Worm (Caenorhabditis elegans) whole organism, L1 larva: ENCODE measurements around the gene C47E12.12.
A peak's percentile ranks its signal among the peaks of the same experiment; 100 is the strongest.

Experiments used
- C04F5.9 ChIP-seq: sonication (generic microtip); optimal IDR thresholded peaks from 2 replicates; lab custom pipeline; 2016; ENCODE audit warnings: missing genetic modification characterization, missing compliant biosample characterization
- C34B4.2 ChIP-seq: sonication (generic microtip); optimal IDR thresholded peaks from 2 replicates; lab custom pipeline; 2017; ENCODE audit warnings: mild to moderate bottlenecking, missing genetic modification characterization, missing compliant biosample characterization
- F16B12.6 ChIP-seq: fragments of 150-350 bp; optimal IDR thresholded peaks from 2 replicates; lab custom pipeline; 2014; ENCODE audit warnings: missing biosample characterization, missing genetic modification characterization
- aha-1 ChIP-seq: fragments of 150-350 bp; optimal IDR thresholded peaks from 2 replicates; lab custom pipeline; 2014; ENCODE audit warnings: missing biosample characterization, missing genetic modification characterization
- alr-1 ChIP-seq: fragments of 200-800 bp; sonication (Bioruptor generic); optimal IDR thresholded peaks from 2 replicates; lab custom pipeline; 2018; ENCODE audit warnings: borderline replicate concordance, mild to moderate bottlenecking, missing genetic modification characterization, missing compliant biosample characterization
- aly-2 ChIP-seq: fragments of 150-350 bp; optimal IDR thresholded peaks from 2 replicates; lab custom pipeline; 2014; ENCODE audit warnings: missing biosample characterization, missing genetic modification characterization
- ceh-63 ChIP-seq: fragments of 200-800 bp; sonication (Bioruptor generic); optimal IDR thresholded peaks from 2 replicates; lab custom pipeline; 2018; ENCODE audit warnings: mild to moderate bottlenecking, missing genetic modification characterization, missing compliant biosample characterization
- ceh-8 ChIP-seq: fragments of 200-800 bp; sonication (Bioruptor generic); optimal IDR thresholded peaks from 2 replicates; lab custom pipeline; 2018; ENCODE audit warnings: mild to moderate bottlenecking, missing genetic modification characterization, moderate library complexity, missing compliant biosample characterization
- ces-1 ChIP-seq: fragments of 150-350 bp; optimal IDR thresholded peaks from 2 replicates; lab custom pipeline; 2014; ENCODE audit warnings: missing biosample characterization, missing genetic modification reagents, missing genetic modification characterization
- dpl-1 ChIP-seq, 3 experiments: fragments of 150-350 bp in 2 of 3; sonication (generic microtip) in 1 of 3; optimal IDR thresholded peaks; 2 replicates each; lab custom pipeline; 2014 to 2017; ENCODE audit warnings: missing biosample characterization in 3 of 3, missing genetic modification characterization in 3 of 3, missing genetic modification reagents in 3 of 3
- dsc-1 ChIP-seq: sonication (generic microtip); optimal IDR thresholded peaks from 2 replicates; lab custom pipeline; 2016; ENCODE audit warnings: mild to moderate bottlenecking, missing genetic modification characterization, missing compliant biosample characterization
- efl-3 ChIP-seq: fragments of 200-800 bp; sonication (Bioruptor generic); optimal IDR thresholded peaks from 2 replicates; lab custom pipeline; 2018; ENCODE audit warnings: mild to moderate bottlenecking, missing genetic modification characterization, missing compliant biosample characterization
- egl-13 ChIP-seq: sonication (generic microtip); optimal IDR thresholded peaks from 2 replicates; lab custom pipeline; 2016; ENCODE audit warnings: missing genotype, missing genetic modification reagents, missing genetic modification characterization, missing compliant biosample characterization
- egl-27 ChIP-seq, 2 experiments: fragments of 150-350 bp in 1 of 2; sonication (generic microtip); optimal IDR thresholded peaks; 3 replicates each; lab custom pipeline; 2017 to 2018; ENCODE audit warnings: missing biosample characterization in 2 of 2, missing genetic modification characterization in 2 of 2, missing genetic modification reagents in 2 of 2
- elt-2 ChIP-seq: sonication (generic microtip); optimal IDR thresholded peaks from 2 replicates; lab custom pipeline; 2016; ENCODE audit warnings: missing genetic modification characterization, mild to moderate bottlenecking, inconsistent platforms, missing compliant biosample characterization, missing genetic modification reagents
- ets-5 ChIP-seq: fragments of 200-800 bp; sonication (Bioruptor generic); IDR thresholded peaks from 2 replicates; pipeline ENCODE4 v1.3.6; 2022; ENCODE audit warnings: missing genetic modification characterization, missing compliant biosample characterization
- fkh-4 ChIP-seq: sonication (generic microtip); optimal IDR thresholded peaks from 2 replicates; lab custom pipeline; 2016; ENCODE audit warnings: missing compliant biosample characterization, missing genetic modification characterization, borderline replicate concordance
- fkh-8 ChIP-seq: sonication (generic microtip); optimal IDR thresholded peaks from 2 replicates; lab custom pipeline; 2016; ENCODE audit warnings: mild to moderate bottlenecking, missing genetic modification characterization, missing compliant biosample characterization
- fos-1 ChIP-seq: fragments of 150-350 bp; optimal IDR thresholded peaks from 2 replicates; lab custom pipeline; 2014; ENCODE audit warnings: missing biosample characterization, missing genetic modification characterization
- hlh-17 ChIP-seq: fragments of 200-800 bp; sonication (Bioruptor generic); optimal IDR thresholded peaks from 2 replicates; lab custom pipeline; 2018; ENCODE audit warnings: missing genetic modification characterization, mild to moderate bottlenecking, missing compliant biosample characterization, moderate library complexity, borderline replicate concordance
- lin-13 ChIP-seq: fragments of 150-350 bp; optimal IDR thresholded peaks from 2 replicates; lab custom pipeline; 2014; ENCODE audit warnings: missing biosample characterization, missing genetic modification reagents, missing genetic modification characterization
- lin-14 ChIP-seq: fragments of 200-800 bp; sonication (Bioruptor generic); optimal IDR thresholded peaks from 2 replicates; lab custom pipeline; 2018; ENCODE audit warnings: mild to moderate bottlenecking, missing genetic modification characterization, moderate library complexity, missing compliant biosample characterization
- lin-15B ChIP-seq: fragments of 150-350 bp; sonication (generic microtip); optimal IDR thresholded peaks from 3 replicates; lab custom pipeline; 2014; ENCODE audit warnings: missing biosample characterization, missing genetic modification characterization
- lin-39 ChIP-seq: fragments of 150-350 bp; optimal IDR thresholded peaks from 2 replicates; lab custom pipeline; 2014; ENCODE audit warnings: missing biosample characterization, missing genetic modification reagents, missing genetic modification characterization
- lir-3 ChIP-seq: sonication (generic microtip); optimal IDR thresholded peaks from 2 replicates; lab custom pipeline; 2016; ENCODE audit warnings: mild to moderate bottlenecking, missing genetic modification characterization, moderate library complexity, missing compliant biosample characterization; ENCODE audit not compliant: poor library complexity
- mdl-1 ChIP-seq, 2 experiments: fragments of 150-350 bp; optimal IDR thresholded peaks; 2 replicates each; lab custom pipeline; 2014 to 2017; ENCODE audit warnings: missing biosample characterization in 2 of 2, missing genetic modification characterization in 2 of 2, inconsistent platforms in 1 of 2
- mef-2 ChIP-seq: fragments of 150-350 bp; optimal IDR thresholded peaks from 2 replicates; lab custom pipeline; 2014; ENCODE audit warnings: missing biosample characterization, missing genetic modification characterization
- nhr-12 ChIP-seq: sonication (generic microtip); optimal IDR thresholded peaks from 2 replicates; lab custom pipeline; 2017; ENCODE audit warnings: missing biosample characterization, missing genetic modification characterization
- nhr-19 ChIP-seq: fragments of 200-800 bp; sonication (Bioruptor generic); conservative IDR thresholded peaks from 2 replicates; pipeline ENCODE4 v1.3.6; 2022; ENCODE audit warnings: missing genetic modification characterization, missing compliant biosample characterization
- nhr-20 ChIP-seq: sonication (generic microtip); optimal IDR thresholded peaks from 2 replicates; lab custom pipeline; 2016; ENCODE audit warnings: mild to moderate bottlenecking, missing genetic modification characterization, missing compliant biosample characterization
- nhr-237 ChIP-seq: fragments of 150-350 bp; optimal IDR thresholded peaks from 2 replicates; lab custom pipeline; 2014; ENCODE audit warnings: missing biosample characterization, missing genetic modification characterization
- nhr-28 ChIP-seq: fragments of 150-350 bp; optimal IDR thresholded peaks from 2 replicates; lab custom pipeline; 2014; ENCODE audit warnings: missing biosample characterization, missing genetic modification characterization
- nhr-71 ChIP-seq: sonication (generic microtip); optimal IDR thresholded peaks from 2 replicates; lab custom pipeline; 2016; ENCODE audit warnings: mild to moderate bottlenecking, missing genetic modification characterization, moderate library complexity, missing compliant biosample characterization
- nhr-77 ChIP-seq: fragments of 150-350 bp; optimal IDR thresholded peaks from 2 replicates; lab custom pipeline; 2014; ENCODE audit warnings: missing biosample characterization, missing genetic modification characterization
- nhr-85 ChIP-seq: sonication (generic microtip); peaks from one replicate; lab custom pipeline; 2016; ENCODE audit warnings: missing genetic modification characterization, inconsistent platforms, missing compliant biosample characterization
- nhr-90 ChIP-seq: sonication (generic microtip); optimal IDR thresholded peaks from 2 replicates; lab custom pipeline; 2016; ENCODE audit warnings: mild to moderate bottlenecking, missing genetic modification characterization, missing compliant biosample characterization; ENCODE audit not compliant: poor library complexity
- pax-3 ChIP-seq: fragments of 200-800 bp; sonication (Bioruptor generic); optimal IDR thresholded peaks from 2 replicates; lab custom pipeline; 2018; ENCODE audit warnings: mild to moderate bottlenecking, missing genetic modification characterization, moderate library complexity, missing compliant biosample characterization
- rnt-1 ChIP-seq: sonication (generic microtip); optimal IDR thresholded peaks from 2 replicates; lab custom pipeline; 2016; ENCODE audit warnings: mild to moderate bottlenecking, missing genetic modification characterization, moderate library complexity, missing compliant biosample characterization
- snu-23 ChIP-seq: sonication (generic microtip); optimal IDR thresholded peaks from 2 replicates; lab custom pipeline; 2016; ENCODE audit warnings: missing genetic modification characterization, missing compliant biosample characterization
- sptf-1 ChIP-seq: fragments of 150-350 bp; optimal IDR thresholded peaks from 2 replicates; lab custom pipeline; 2014; ENCODE audit warnings: missing biosample characterization, missing genetic modification characterization
- swsn-7 ChIP-seq: sonication (generic microtip); optimal IDR thresholded peaks from 2 replicates; lab custom pipeline; 2016; ENCODE audit warnings: missing genetic modification characterization, missing compliant biosample characterization
- tbx-2 ChIP-seq: sonication (generic microtip); optimal IDR thresholded peaks from 2 replicates; lab custom pipeline; 2016; ENCODE audit warnings: missing genetic modification characterization, missing compliant biosample characterization
- tlp-1 ChIP-seq: fragments of 150-350 bp; optimal IDR thresholded peaks from 2 replicates; lab custom pipeline; 2014; ENCODE audit warnings: missing biosample characterization, missing genetic modification characterization
- unc-30 ChIP-seq: sonication (generic microtip); optimal IDR thresholded peaks from 2 replicates; lab custom pipeline; 2017; ENCODE audit warnings: missing biosample characterization, missing genetic modification characterization
- unc-62 ChIP-seq: fragments of 150-350 bp; optimal IDR thresholded peaks from 2 replicates; lab custom pipeline; 2014; ENCODE audit warnings: missing biosample characterization, missing genetic modification reagents, missing genetic modification characterization
- xbp-1 ChIP-seq: sonication (generic microtip); optimal IDR thresholded peaks from 2 replicates; lab custom pipeline; 2016; ENCODE audit warnings: missing genetic modification characterization, missing compliant biosample characterization
- zag-1 ChIP-seq: fragments of 150-350 bp; optimal IDR thresholded peaks from 2 replicates; lab custom pipeline; 2014; ENCODE audit warnings: missing biosample characterization, missing genetic modification characterization
- zip-4 ChIP-seq: fragments of 200-800 bp; sonication (Bioruptor generic); optimal IDR thresholded peaks from 2 replicates; lab custom pipeline; 2018; ENCODE audit warnings: mild to moderate bottlenecking, missing genetic modification characterization, moderate library complexity, missing compliant biosample characterization
- ztf-4 ChIP-seq: fragments of 150-350 bp; optimal IDR thresholded peaks from 2 replicates; lab custom pipeline; 2014; ENCODE audit warnings: missing biosample characterization, missing genetic modification characterization

C47E12.12 gene

DNA sequence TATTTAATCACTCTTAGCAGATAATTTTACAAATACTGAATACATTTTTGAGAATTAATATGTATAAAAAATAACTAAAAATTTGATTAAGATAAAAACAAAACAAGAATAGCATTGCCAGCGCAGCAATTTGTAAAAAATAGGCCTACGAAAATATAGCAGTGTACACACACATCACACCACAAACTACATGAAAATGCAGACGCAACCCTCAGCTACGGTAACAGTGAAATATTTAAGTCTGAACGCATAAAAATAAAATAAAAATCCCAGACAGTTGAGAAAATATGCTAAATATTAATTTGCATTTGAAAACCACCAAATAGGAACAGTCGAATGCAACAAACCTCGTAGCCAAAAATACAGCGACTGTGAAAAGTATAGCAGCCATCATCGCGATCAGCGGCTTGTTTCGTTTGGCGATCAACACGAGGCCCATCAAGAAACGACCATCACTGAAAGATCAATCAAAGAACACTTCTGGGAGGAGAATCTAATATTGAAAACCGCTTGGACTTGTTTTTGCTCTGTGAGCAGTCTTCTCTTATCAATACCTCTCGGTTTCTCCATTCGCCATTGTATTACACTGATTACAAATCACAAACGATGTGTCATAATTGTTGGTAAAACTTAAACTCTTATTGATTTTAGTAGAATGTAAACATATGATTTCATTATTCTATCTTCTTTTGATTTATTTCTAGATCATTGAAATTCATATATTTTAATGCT is 26.1 kb upstream of the C47E12.12 start, which contains the start of gene pyp-1 (continued):
- no peak for TF ChIP-seq nhr-237 (tag; lab: Kevin White, UChicago)
- no peak for TF ChIP-seq lin-39 (tag; lab: Kevin White, UChicago)
- TF ChIP-seq nhr-19 (GFP tag; lab: Robert Waterston, UW), result peak; percentile 88
- TF ChIP-seq pax-3 (tag; lab: Kevin White, UChicago), result no peak
- peak; percentile 45 for TF ChIP-seq nhr-71
- no peak for TF ChIP-seq efl-3 (GFP tag; lab: Kevin White, UChicago)
- peak; percentile 10 for TF ChIP-seq xbp-1 (tag; lab: Kevin White, UChicago)
- no peak for TF ChIP-seq fkh-8 (tag; lab: Kevin White, UChicago)
- no peak for TF ChIP-seq ceh-8 (GFP tag; lab: Kevin White, UChicago)
- no peak for TF ChIP-seq swsn-7 (tag; lab: Kevin White, UChicago)
- TF ChIP-seq C34B4.2 (tag; lab: Kevin White, UChicago), result no peak
- TF ChIP-seq unc-30 (tag; lab: Kevin White, UChicago), result no peak
- TF ChIP-seq nhr-12 (tag; lab: Kevin White, UChicago), result no peak
- no peak for TF ChIP-seq lin-14 (GFP tag; lab: Kevin White, UChicago)
- no peak for TF ChIP-seq hlh-17 (GFP tag; lab: Kevin White, UChicago)
- no peak for TF ChIP-seq ceh-63
- TF ChIP-seq tbx-2 (tag; lab: Kevin White, UChicago), result no peak
- TF ChIP-seq mef-2 (tag; lab: Kevin White, UChicago), result no peak
- no peak for TF ChIP-seq lin-15B
- TF ChIP-seq lin-13, result no peak
- no peak for TF ChIP-seq fkh-4
- no peak for TF ChIP-seq sptf-1 (tag; lab: Kevin White, UChicago)
- TF ChIP-seq ets-5 (GFP tag; lab: Robert Waterston, UW), result no peak
- peak; percentile 12 for TF ChIP-seq rnt-1 (tag; lab: Kevin White, UChicago)
- TF ChIP-seq zip-4 (GFP tag; lab: Kevin White, UChicago), result no peak
- no peak for TF ChIP-seq nhr-20 (tag; lab: Kevin White, UChicago)
- no peak for TF ChIP-seq alr-1 (tag; lab: Kevin White, UChicago)
- TF ChIP-seq tlp-1 (tag; lab: Kevin White, UChicago), result no peak
- no peak for TF ChIP-seq ztf-4 (tag; lab: Kevin White, UChicago)
- no peak for TF ChIP-seq nhr-77 (tag; lab: Kevin White, UChicago)
- TF ChIP-seq lir-3, result no peak
- no peak for TF ChIP-seq unc-62 (GFP tag; lab: Kevin White, UChicago)
- TF ChIP-seq, all 84 proteins: peak for 15

DNA sequence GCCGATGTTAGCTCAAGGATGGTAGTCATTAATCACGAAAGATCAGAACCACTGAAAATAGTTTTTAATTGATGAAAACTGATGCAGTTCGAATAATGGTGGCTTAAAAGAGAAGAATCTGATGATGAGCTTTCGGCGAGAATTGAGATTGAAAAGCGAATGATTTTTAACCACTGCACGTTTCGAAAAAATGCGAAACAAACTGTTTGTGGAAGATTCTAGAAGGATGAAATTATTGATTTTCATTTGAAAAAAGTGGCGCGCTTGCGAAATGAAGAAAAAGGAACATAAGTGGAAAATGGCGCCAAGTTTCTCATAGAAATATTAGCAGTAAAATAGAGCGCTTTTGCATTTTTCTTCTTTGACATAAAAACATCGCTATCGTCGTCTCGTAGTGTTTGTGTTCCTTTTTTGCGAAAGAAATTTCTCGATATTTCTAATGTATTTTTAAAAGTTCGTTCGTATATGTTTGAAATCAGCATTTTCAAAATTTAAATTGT is 22.4 kb upstream of the C47E12.12 start, which contains the start of gene uba-1:
Gene uba-1, minus strand, starts transcription at position 51 of the 500 bp plus-strand sequence.
- TF ChIP-seq fos-1 (tag; lab: Kevin White, UChicago) (no peak), egl-27 (tag; optimal IDR thresholded peaks at IDR 0.05; lab: Kevin White, UChicago) (no peak), dpl-1 (GFP tag; optimal IDR thresholded peaks at IDR 0.05; lab: Kevin White, UChicago) (peak in 1 of 3 experiments; percentile 51), nhr-90 (tag; lab: Kevin White, UChicago) (peak; percentile 28), lir-3 (no peak), lin-39 (tag; lab: Kevin White, UChicago) (no peak), unc-62 (GFP tag; lab: Kevin White, UChicago) (no peak), F16B12.6 (tag; lab: Kevin White, UChicago) (no peak), nhr-71 (peak; percentile 25), lin-13 (no peak), aly-2 (tag; lab: Kevin White, UChicago) (no peak), tbx-2 (tag; lab: Kevin White, UChicago) (peak; percentile 22), egl-13 (tag; lab: Kevin White, UChicago) (no peak), ces-1 (GFP tag; lab: Kevin White, UChicago) (no peak), mdl-1 (tag; optimal IDR thresholded peaks at IDR 0.05; lab: Kevin White, UChicago) (no peak), aha-1 (tag; lab: Kevin White, UChicago) (no peak), dsc-1 (tag; lab: Kevin White, UChicago) (no peak), efl-3 (GFP tag; lab: Kevin White, UChicago) (no peak), C04F5.9 (tag; lab: Kevin White, UChicago) (no peak), zag-1 (no peak), elt-2 (no peak), unc-30 (tag; lab: Kevin White, UChicago) (no peak), nhr-85 (tag; lab: Kevin White, UChicago) (peak; percentile 60), nhr-28 (tag; lab: Kevin White, UChicago) (no peak), nhr-12 (tag; lab: Kevin White, UChicago) (no peak), snu-23 (GFP tag; lab: Kevin White, UChicago) (no peak), tlp-1 (tag; lab: Kevin White, UChicago) (no peak), pax-3 (tag; lab: Kevin White, UChicago) (no peak)
